Worm (Caenorhabditis elegans) whole organism, mixed stage, embryonic: ENCODE data around the gene hum-5.
A peak's percentile ranks its signal among the peaks of the same experiment; 100 is the strongest.

Experiments
- ceh-43 ChIP-seq: fragments of 200-800 bp; sonication (Bioruptor generic); optimal IDR thresholded peaks from 2 replicates; lab custom pipeline; 2018; ENCODE audit warnings: mild to moderate bottlenecking, missing genetic modification characterization, moderate library complexity, missing compliant biosample characterization
- elt-3 ChIP-seq: fragments of 150-350 bp; optimal IDR thresholded peaks from 2 replicates; lab custom pipeline; 2014; ENCODE audit warnings: missing biosample characterization, missing genetic modification characterization
- hlh-1 ChIP-seq: fragments of 150-350 bp; optimal IDR thresholded peaks from 2 replicates; lab custom pipeline; 2014; ENCODE audit warnings: missing biosample characterization, missing genetic modification reagents, missing genetic modification characterization
- nhr-12 ChIP-seq: fragments of 150-350 bp; optimal IDR thresholded peaks from 2 replicates; lab custom pipeline; 2014; ENCODE audit warnings: missing biosample characterization, missing genetic modification characterization
- nhr-2 ChIP-seq: fragments of 150-350 bp; optimal IDR thresholded peaks from 2 replicates; lab custom pipeline; 2014; ENCODE audit warnings: missing biosample characterization, missing genetic modification characterization
- nhr-237 ChIP-seq: fragments of 150-350 bp; optimal IDR thresholded peaks from 2 replicates; lab custom pipeline; 2014; ENCODE audit warnings: missing biosample characterization, missing genetic modification characterization
- nhr-28 ChIP-seq: fragments of 150-350 bp; optimal IDR thresholded peaks from 2 replicates; lab custom pipeline; 2014; ENCODE audit warnings: missing biosample characterization, missing genetic modification characterization
- pha-4 ChIP-seq: fragments of 150-350 bp; optimal IDR thresholded peaks from 2 replicates; lab custom pipeline; 2018; ENCODE audit warnings: missing biosample characterization, missing genetic modification reagents, missing genetic modification characterization
- unc-62 ChIP-seq: fragments of 150-350 bp; optimal IDR thresholded peaks from 2 replicates; lab custom pipeline; 2014; ENCODE audit warnings: missing biosample characterization, missing genetic modification reagents, missing genetic modification characterization

- TF ChIP-seq ceh-43 (no peak), unc-62 (GFP tag; lab: Kevin White, UChicago) (no peak), elt-3 (no peak), nhr-12 (tag; lab: Kevin White, UChicago) (no peak), pha-4 (tag; lab: Kevin White, UChicago) (no peak), nhr-237 (tag; lab: Kevin White, UChicago) (no peak), hlh-1 (tag; lab: Kevin White, UChicago) (peak; percentile 96), nhr-28 (tag; lab: Kevin White, UChicago) (no peak), nhr-2 (tag; lab: Kevin White, UChicago) (no peak)
Measured at ce11 chrIII:4049150-4049549, 12.5 kb upstream of the hum-5 start.
